Fruit fly (Drosophila melanogaster): ENCODE results near the gene Odj.
A peak's percentile ranks its signal among the peaks of the same experiment; 100 is the strongest.

The Odj gene

dm6 chr3R:17821744-17822143 is 12.7 kb upstream of the Odj start:
- peak; percentile 60 for TF ChIP-seq kay (GFP tag; ENCODE audit: borderline replicate concordance)
- no peak for TF ChIP-seq Clk (GFP tag; optimal IDR thresholded peaks at IDR 0.05)

dm6 chr3R:17818803-17819202 is 9.8 kb upstream of the Odj start:
- TF ChIP-seq Hr96 (GFP tag; optimal IDR thresholded peaks at IDR 0.05) (no peak), cnc (optimal IDR thresholded peaks at IDR 0.05) (no peak), kay (GFP tag; ENCODE audit: borderline replicate concordance) (peak; percentile 39), cic (GFP tag; optimal IDR thresholded peaks at IDR 0.05) (no peak), Clk (GFP tag; optimal IDR thresholded peaks at IDR 0.05) (no peak)

dm6 chr3R:17814191-17814923 is 5.3 kb upstream of the Odj start:
- TF ChIP-seq Clk (GFP tag; optimal IDR thresholded peaks at IDR 0.05) (no peak), Crg-1 (GFP tag; optimal IDR thresholded peaks at IDR 0.05) (no peak), CG7045 (GFP tag; optimal IDR thresholded peaks at IDR 0.05) (no peak), Mnt (GFP tag; optimal IDR thresholded peaks at IDR 0.05) (no peak), Hr96 (GFP tag; optimal IDR thresholded peaks at IDR 0.05) (no peak), CG7101 (tag; optimal IDR thresholded peaks at IDR 0.05) (no peak), CG5204 (GFP tag; optimal IDR thresholded peaks at IDR 0.05) (no peak), CG11617 (GFP tag; optimal IDR thresholded peaks at IDR 0.05) (no peak), CG33017 (tag; optimal IDR thresholded peaks at IDR 0.05) (no peak), CG12768 (GFP tag; optimal IDR thresholded peaks at IDR 0.05) (no peak), CG14711 (tag; optimal IDR thresholded peaks at IDR 0.05) (no peak), CG1620 (GFP tag; optimal IDR thresholded peaks at IDR 0.05) (no peak), bab1 (GFP tag; optimal IDR thresholded peaks at IDR 0.05) (no peak)

- TF ChIP-seq CG33017 (tag; optimal IDR thresholded peaks at IDR 0.05) (no peak), kay (GFP tag; ENCODE audit: borderline replicate concordance) (no peak), cnc (optimal IDR thresholded peaks at IDR 0.05) (no peak), CG12768 (GFP tag; optimal IDR thresholded peaks at IDR 0.05) (no peak)
Observed at dm6 chr3R:17812477-17812876, 3.5 kb upstream of the Odj start.

- TF ChIP-seq Crg-1 (GFP tag; optimal IDR thresholded peaks at IDR 0.05) (no peak), CG5204 (GFP tag; optimal IDR thresholded peaks at IDR 0.05) (no peak), CG7101 (tag; optimal IDR thresholded peaks at IDR 0.05) (no peak), ovo (GFP tag; optimal IDR thresholded peaks at IDR 0.05) (no peak), cic (GFP tag; optimal IDR thresholded peaks at IDR 0.05) (no peak), bab1 (GFP tag; optimal IDR thresholded peaks at IDR 0.05) (no peak), Hr96 (GFP tag; optimal IDR thresholded peaks at IDR 0.05) (no peak), CG1620 (GFP tag; optimal IDR thresholded peaks at IDR 0.05) (no peak), cnc (optimal IDR thresholded peaks at IDR 0.05) (no peak), toe (GFP tag; optimal IDR thresholded peaks at IDR 0.05) (no peak), CG7045 (GFP tag; optimal IDR thresholded peaks at IDR 0.05) (no peak), tj (GFP tag; optimal IDR thresholded peaks at IDR 0.05) (no peak), pad (GFP tag; optimal IDR thresholded peaks at IDR 0.05) (no peak), CG14711 (tag; optimal IDR thresholded peaks at IDR 0.05) (no peak)
Observed at dm6 chr3R:17811707-17812099, 2.7 kb upstream of the Odj start.

- TF ChIP-seq Crg-1 (GFP tag; optimal IDR thresholded peaks at IDR 0.05) (no peak), cnc (optimal IDR thresholded peaks at IDR 0.05) (no peak), cic (GFP tag; optimal IDR thresholded peaks at IDR 0.05) (peak; percentile 20), CG1620 (GFP tag; optimal IDR thresholded peaks at IDR 0.05) (peak; percentile 58), CG7045 (GFP tag; optimal IDR thresholded peaks at IDR 0.05) (peak; percentile 73), bab1 (GFP tag; optimal IDR thresholded peaks at IDR 0.05) (peak; percentile 86), Clk (GFP tag; optimal IDR thresholded peaks at IDR 0.05) (no peak), CG33017 (tag; optimal IDR thresholded peaks at IDR 0.05) (peak; percentile 89), CG14711 (tag; optimal IDR thresholded peaks at IDR 0.05) (peak; percentile 84), kay (GFP tag; ENCODE audit: borderline replicate concordance) (no peak), Hr96 (GFP tag; optimal IDR thresholded peaks at IDR 0.05) (no peak), Mnt (GFP tag; optimal IDR thresholded peaks at IDR 0.05) (peak; percentile 39), pad (GFP tag; optimal IDR thresholded peaks at IDR 0.05) (peak; percentile 34), CG5204 (GFP tag; optimal IDR thresholded peaks at IDR 0.05) (no peak), ovo (GFP tag; optimal IDR thresholded peaks at IDR 0.05) (peak; percentile 15), CG12768 (GFP tag; optimal IDR thresholded peaks at IDR 0.05) (peak; percentile 80), tj (GFP tag; optimal IDR thresholded peaks at IDR 0.05) (peak; percentile 42), CG11617 (GFP tag; optimal IDR thresholded peaks at IDR 0.05) (peak; percentile 65), CG7101 (tag; optimal IDR thresholded peaks at IDR 0.05) (peak; percentile 88), toe (GFP tag; optimal IDR thresholded peaks at IDR 0.05) (peak; percentile 62)
Observed at dm6 chr3R:17810951-17811706, 2.1 kb upstream of the Odj start, which contains the start of the genes Alg1 and tinc. Gene Alg1 (minus strand): TSS chr3R:17811134. Gene tinc (plus strand): TSS chr3R:17811541.
